Worm (Caenorhabditis elegans) whole organism, L2 larva: ENCODE results near the gene K02F3.9.
A peak's percentile ranks its signal among the peaks of the same experiment; 100 is the strongest.

Source experiments
- C34F6.9 ChIP-seq: fragments of 150-350 bp; optimal IDR thresholded peaks from 2 replicates; lab custom pipeline; 2014; ENCODE audit warnings: missing biosample characterization, missing genetic modification characterization
- F13H6.1 ChIP-seq: sonication (generic microtip); optimal IDR thresholded peaks from 2 replicates; lab custom pipeline; 2016; ENCODE audit warnings: missing genetic modification characterization, missing compliant biosample characterization
- R02D3.7 ChIP-seq: fragments of 150-350 bp; optimal IDR thresholded peaks from 2 replicates; lab custom pipeline; 2014; ENCODE audit warnings: missing biosample characterization, missing genetic modification characterization
- Y55F3AM.14 ChIP-seq: fragments of 200-800 bp; sonication (Bioruptor generic); optimal IDR thresholded peaks from 2 replicates; lab custom pipeline; 2018; ENCODE audit warnings: mild to moderate bottlenecking, missing genetic modification characterization, missing compliant biosample characterization
- ZK546.5 ChIP-seq: sonication (generic microtip); optimal IDR thresholded peaks from 2 replicates; lab custom pipeline; 2017; ENCODE audit warnings: missing biosample characterization, missing genetic modification characterization
- alr-1 ChIP-seq: fragments of 150-350 bp; optimal IDR thresholded peaks from 2 replicates; lab custom pipeline; 2014; ENCODE audit warnings: missing biosample characterization, missing genetic modification characterization
- aly-2 ChIP-seq: fragments of 150-350 bp; optimal IDR thresholded peaks from 2 replicates; lab custom pipeline; 2014; ENCODE audit warnings: missing biosample characterization, missing genetic modification characterization
- ama-1 ChIP-seq: fragments of 150-350 bp; optimal IDR thresholded peaks from 2 replicates; lab custom pipeline; 2018; ENCODE audit warnings: inconsistent platforms
- blmp-1 ChIP-seq: sonication (generic microtip); optimal IDR thresholded peaks from 2 replicates; lab custom pipeline; 2017; ENCODE audit warnings: missing genetic modification characterization, mild to moderate bottlenecking, missing compliant biosample characterization, antibody characterized with exemption, moderate library complexity; ENCODE audit not compliant: insufficient read depth
- ceh-16 ChIP-seq: fragments of 150-350 bp; optimal IDR thresholded peaks from 2 replicates; lab custom pipeline; 2014; ENCODE audit warnings: missing biosample characterization, missing genetic modification characterization
- ceh-82 ChIP-seq: fragments of 150-350 bp; optimal IDR thresholded peaks from 2 replicates; lab custom pipeline; 2014; ENCODE audit warnings: missing biosample characterization, missing genetic modification characterization
- crh-2 ChIP-seq: sonication (generic microtip); optimal IDR thresholded peaks from 2 replicates; lab custom pipeline; 2017; ENCODE audit warnings: missing biosample characterization, missing genetic modification characterization
- dmd-4 ChIP-seq: sonication (generic microtip); optimal IDR thresholded peaks from 2 replicates; lab custom pipeline; 2017; ENCODE audit warnings: missing biosample characterization, missing genetic modification characterization
- elt-1 ChIP-seq: fragments of 150-350 bp; optimal IDR thresholded peaks from 2 replicates; lab custom pipeline; 2014; ENCODE audit warnings: missing biosample characterization, missing genetic modification characterization
- elt-3 ChIP-seq: sonication (generic microtip); optimal IDR thresholded peaks from 2 replicates; lab custom pipeline; 2017; ENCODE audit warnings: missing biosample characterization, missing genetic modification characterization
- fos-1 ChIP-seq: fragments of 150-350 bp; optimal IDR thresholded peaks from 2 replicates; lab custom pipeline; 2014; ENCODE audit warnings: missing biosample characterization, missing genetic modification characterization
- gmeb-1 ChIP-seq: fragments of 150-350 bp; optimal IDR thresholded peaks from 2 replicates; lab custom pipeline; 2014; ENCODE audit warnings: missing biosample characterization, missing genetic modification characterization
- lin-11 ChIP-seq: fragments of 150-350 bp; sonication (generic microtip); optimal IDR thresholded peaks from 2 replicates; lab custom pipeline; 2014; ENCODE audit warnings: missing biosample characterization, missing genetic modification characterization, inconsistent platforms, mixed read lengths
- lin-13 ChIP-seq: fragments of 150-350 bp; optimal IDR thresholded peaks from 2 replicates; lab custom pipeline; 2014; ENCODE audit warnings: missing biosample characterization, missing genetic modification reagents, missing genetic modification characterization
- lin-39 ChIP-seq: fragments of 150-350 bp; optimal IDR thresholded peaks from 2 replicates; lab custom pipeline; 2014; ENCODE audit warnings: missing biosample characterization, missing genetic modification reagents, missing genetic modification characterization
- lsy-2 ChIP-seq, 2 experiments: fragments of 150-350 bp in 1 of 2; sonication (generic microtip) in 1 of 2; optimal IDR thresholded peaks; 2 replicates each; lab custom pipeline; 2014 to 2017; ENCODE audit warnings: missing biosample characterization in 2 of 2, missing genetic modification characterization in 2 of 2
- mab-5 ChIP-seq: fragments of 150-350 bp; optimal IDR thresholded peaks from 2 replicates; lab custom pipeline; 2014; ENCODE audit warnings: missing biosample characterization, missing genetic modification characterization
- mbf-1 ChIP-seq: sonication (generic microtip); optimal IDR thresholded peaks from 2 replicates; lab custom pipeline; 2017; ENCODE audit warnings: missing biosample characterization, missing genetic modification characterization
- mdl-1 ChIP-seq, 2 experiments: fragments of 150-350 bp in 1 of 2; sonication (generic microtip) in 1 of 2; optimal IDR thresholded peaks; 2 replicates each; lab custom pipeline; 2017; ENCODE audit warnings: missing biosample characterization in 2 of 2, missing genetic modification characterization in 2 of 2
- nhr-10 ChIP-seq: sonication (generic microtip); optimal IDR thresholded peaks from 2 replicates; lab custom pipeline; 2017; ENCODE audit warnings: missing biosample characterization, missing genetic modification characterization
- nhr-12 ChIP-seq: fragments of 150-350 bp; optimal IDR thresholded peaks from 2 replicates; lab custom pipeline; 2014; ENCODE audit warnings: missing biosample characterization, missing genetic modification characterization
- nhr-129 ChIP-seq: fragments of 150-350 bp; optimal IDR thresholded peaks from 2 replicates; lab custom pipeline; 2014; ENCODE audit warnings: missing biosample characterization, missing genetic modification characterization
- nhr-21 ChIP-seq: fragments of 150-350 bp; optimal IDR thresholded peaks from 2 replicates; lab custom pipeline; 2014; ENCODE audit warnings: missing biosample characterization, missing genetic modification characterization
- nhr-237 ChIP-seq: fragments of 150-350 bp; optimal IDR thresholded peaks from 2 replicates; lab custom pipeline; 2014; ENCODE audit warnings: missing biosample characterization, missing genetic modification characterization
- nhr-25 ChIP-seq: fragments of 150-350 bp; sonication (generic microtip); optimal IDR thresholded peaks from 3 replicates; lab custom pipeline; 2014; ENCODE audit warnings: missing biosample characterization, missing genetic modification characterization
- nhr-77 ChIP-seq: fragments of 150-350 bp; optimal IDR thresholded peaks from 2 replicates; lab custom pipeline; 2014; ENCODE audit warnings: missing biosample characterization, missing genetic modification characterization
- peb-1 ChIP-seq: fragments of 150-350 bp; optimal IDR thresholded peaks from 2 replicates; lab custom pipeline; 2014; ENCODE audit warnings: missing biosample characterization, missing genetic modification characterization
- sem-4 ChIP-seq: fragments of 150-350 bp; optimal IDR thresholded peaks from 2 replicates; lab custom pipeline; 2014; ENCODE audit warnings: missing biosample characterization, missing genetic modification reagents, missing genetic modification characterization
- skn-1 ChIP-seq: sonication (generic microtip); optimal IDR thresholded peaks from 2 replicates; lab custom pipeline; 2017; ENCODE audit warnings: missing biosample characterization, missing genetic modification characterization
- sma-3 ChIP-seq: sonication (generic microtip); optimal IDR thresholded peaks from 2 replicates; lab custom pipeline; 2016; ENCODE audit warnings: missing genetic modification reagents, missing genetic modification characterization, missing compliant biosample characterization
- sma-9 ChIP-seq, 2 experiments: fragments of 150-350 bp in 1 of 2; sonication (generic microtip) in 1 of 2; optimal IDR thresholded peaks; 2 replicates each; lab custom pipeline; 2014 to 2016; ENCODE audit warnings: missing genetic modification characterization in 2 of 2, mild to moderate bottlenecking in 1 of 2, missing biosample characterization in 1 of 2, missing compliant biosample characterization in 1 of 2, missing genetic modification reagents in 1 of 2, moderate library complexity in 1 of 2
- snpc-4 ChIP-seq: fragments of 150-350 bp; optimal IDR thresholded peaks from 2 replicates; lab custom pipeline; 2014; ENCODE audit warnings: missing biosample characterization, missing genetic modification characterization
- unc-39 ChIP-seq: fragments of 150-350 bp; optimal IDR thresholded peaks from 2 replicates; lab custom pipeline; 2014; ENCODE audit warnings: missing biosample characterization, missing genetic modification characterization
- unc-55 ChIP-seq: fragments of 150-350 bp; sonication (generic microtip); optimal IDR thresholded peaks from 3 replicates; lab custom pipeline; 2014; ENCODE audit warnings: missing biosample characterization, missing genetic modification reagents, missing genetic modification characterization
- ztf-1 ChIP-seq: fragments of 200-800 bp; sonication (Bioruptor generic); conservative IDR thresholded peaks from 2 replicates; pipeline ENCODE4 v1.3.6; 2022; ENCODE audit warnings: missing genetic modification characterization, missing compliant biosample characterization
- ztf-4 ChIP-seq: fragments of 150-350 bp; optimal IDR thresholded peaks from 2 replicates; lab custom pipeline; 2014; ENCODE audit warnings: missing biosample characterization, missing genetic modification characterization

K02F3.9 gene

DNA sequence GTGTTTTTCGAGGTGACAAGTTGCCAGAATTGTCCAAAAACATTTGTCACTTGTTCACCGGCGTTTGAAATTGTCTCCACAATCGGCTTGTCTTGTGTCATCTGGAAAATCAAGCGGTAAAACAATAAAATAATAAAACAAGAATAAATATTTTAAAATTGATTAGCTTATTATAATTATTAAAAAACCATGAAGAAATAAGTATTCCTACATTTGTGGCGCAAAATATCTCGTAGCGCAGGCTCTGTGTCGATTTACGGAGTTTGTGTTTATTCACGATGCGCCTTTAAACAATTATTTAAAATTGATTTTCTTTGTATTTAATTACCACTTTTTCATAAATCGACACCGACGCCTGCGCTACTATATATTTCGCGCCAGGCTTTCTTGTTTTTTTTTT, 11.1 kb upstream of the K02F3.9 start, which contains the start of gene moma-1:
moma-1 (minus strand) TSS at position 101 of the 400 bp plus-strand sequence.
- no peak for TF ChIP-seq nhr-21 (tag; lab: Kevin White, UChicago)
- no peak for TF ChIP-seq mbf-1 (tag; lab: Kevin White, UChicago)
- TF ChIP-seq gmeb-1 (tag; lab: Kevin White, UChicago), result no peak
- no peak for TF ChIP-seq ceh-82 (tag; lab: Kevin White, UChicago)
- TF ChIP-seq lin-13, result no peak
- TF ChIP-seq elt-1 (tag; lab: Kevin White, UChicago), result no peak
- TF ChIP-seq lsy-2 (tag; optimal IDR thresholded peaks at IDR 0.05; lab: Kevin White, UChicago), result no peak
- no peak for TF ChIP-seq mab-5 (tag; lab: Kevin White, UChicago)
- TF ChIP-seq nhr-12 (tag; lab: Kevin White, UChicago), result no peak
- TF ChIP-seq ztf-4, result no peak
- TF ChIP-seq lin-39 (tag; lab: Kevin White, UChicago), result no peak
- TF ChIP-seq sma-3, result no peak
- TF ChIP-seq nhr-237 (tag; lab: Kevin White, UChicago), result no peak
- TF ChIP-seq alr-1 (tag; lab: Kevin White, UChicago), result no peak
- no peak for TF ChIP-seq F13H6.1 (tag; lab: Kevin White, UChicago)
- TF ChIP-seq ztf-1 (GFP tag; lab: Robert Waterston, UW), result no peak
- no peak for TF ChIP-seq mdl-1 (tag; optimal IDR thresholded peaks at IDR 0.05; lab: Kevin White, UChicago)
- no peak for TF ChIP-seq nhr-77 (tag; lab: Kevin White, UChicago)
- TF ChIP-seq snpc-4 (tag; lab: Kevin White, UChicago), result no peak

DNA sequence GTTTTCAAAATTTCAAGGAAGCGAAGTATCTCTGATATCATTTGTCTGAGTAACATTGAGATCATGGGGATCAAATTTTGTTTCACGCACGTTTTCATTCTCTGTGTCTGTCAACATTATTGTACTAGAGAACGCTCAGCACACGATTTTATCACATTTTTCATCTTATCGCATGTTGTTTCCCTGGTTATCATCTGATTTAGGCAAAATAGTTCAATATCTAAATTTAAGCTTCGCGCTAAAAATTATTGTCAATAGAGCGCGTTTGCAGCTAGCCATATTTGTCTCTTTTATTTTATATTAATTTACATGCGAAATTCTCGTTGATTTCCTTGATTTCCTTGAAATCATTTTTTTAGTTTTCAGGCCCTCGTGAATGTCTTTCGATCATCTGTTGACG, 4.3 kb upstream of the K02F3.9 start, which contains the start of gene K02F3.2:
K02F3.2 (plus strand) TSS at position 357 of the 400 bp plus-strand sequence.
- TF ChIP-seq R02D3.7 (tag; lab: Kevin White, UChicago) (no peak), gmeb-1 (tag; lab: Kevin White, UChicago) (peak; percentile 93), skn-1 (tag; lab: Kevin White, UChicago) (no peak), aly-2 (no peak), mbf-1 (tag; lab: Kevin White, UChicago) (no peak), nhr-10 (tag; lab: Kevin White, UChicago) (no peak), mdl-1 (tag; optimal IDR thresholded peaks at IDR 0.05; lab: Kevin White, UChicago) (peak in 1 of 2 experiments; percentile 51), peb-1 (tag; lab: Kevin White, UChicago) (no peak), F13H6.1 (tag; lab: Kevin White, UChicago) (peak; percentile 2), nhr-129 (peak; percentile 66), ceh-16 (tag; lab: Kevin White, UChicago) (no peak), ama-1 (lab: Kevin White, UChicago) (no peak), blmp-1 (peak; percentile 42), lsy-2 (tag; optimal IDR thresholded peaks at IDR 0.05; lab: Kevin White, UChicago) (peak; percentile 13 to 66), lin-11 (no peak), nhr-25 (peak; percentile 69), fos-1 (tag; lab: Kevin White, UChicago) (peak; percentile 47), unc-55 (GFP tag; lab: Kevin White, UChicago) (peak; percentile 87), ztf-4 (no peak), sma-3 (peak; percentile 36), Y55F3AM.14 (GFP tag; lab: Kevin White, UChicago) (no peak), sem-4 (tag; lab: Kevin White, UChicago) (no peak), elt-3 (tag; lab: Kevin White, UChicago) (no peak), crh-2 (tag; lab: Kevin White, UChicago) (peak; percentile 73), nhr-77 (tag; lab: Kevin White, UChicago) (no peak), nhr-21 (tag; lab: Kevin White, UChicago) (peak; percentile 92), unc-39 (no peak), dmd-4 (no peak), ZK546.5 (tag; lab: Kevin White, UChicago) (no peak), nhr-12 (tag; lab: Kevin White, UChicago) (no peak), C34F6.9 (tag; lab: Kevin White, UChicago) (peak; percentile 50), sma-9 (GFP tag; optimal IDR thresholded peaks at IDR 0.05; lab: Kevin White, UChicago) (peak; percentile 83), sma-9 (tag; optimal IDR thresholded peaks at IDR 0.05; lab: Kevin White, UChicago) (no peak)
